Worm (Caenorhabditis elegans) whole organism, late embryonic: ENCODE data around the gene Y68A4A.13.

ENCODE experiments used
- C38D4.7 ChIP-seq: fragments of 200-800 bp; sonication (Bioruptor generic); optimal IDR thresholded peaks from 2 replicates; lab custom pipeline; 2018; ENCODE audit warnings: mild to moderate bottlenecking, missing genetic modification characterization, moderate library complexity, missing compliant biosample characterization
- K09A11.1 ChIP-seq: sonication (generic microtip); optimal IDR thresholded peaks from 2 replicates; lab custom pipeline; 2017; ENCODE audit warnings: antibody characterized with exemption, mild to moderate bottlenecking, missing genetic modification characterization, missing compliant biosample characterization; ENCODE audit not compliant: insufficient read depth
- Y22D7AL.16 ChIP-seq: sonication (generic microtip); optimal IDR thresholded peaks from 2 replicates; lab custom pipeline; 2016; ENCODE audit warnings: missing genetic modification characterization, missing compliant biosample characterization
- ama-1 ChIP-seq: fragments of 150-350 bp; optimal IDR thresholded peaks from 2 replicates; lab custom pipeline; 2014
- ceh-18 ChIP-seq: sonication (generic microtip); optimal IDR thresholded peaks from 2 replicates; lab custom pipeline; 2016; ENCODE audit warnings: missing genetic modification characterization, missing compliant biosample characterization
- ceh-22 ChIP-seq: sonication (generic microtip); optimal IDR thresholded peaks from 2 replicates; lab custom pipeline; 2017; ENCODE audit warnings: missing biosample characterization, missing genetic modification characterization
- ceh-31 ChIP-seq: sonication (generic microtip); optimal IDR thresholded peaks from 2 replicates; lab custom pipeline; 2016; ENCODE audit warnings: missing genetic modification characterization, missing compliant biosample characterization
- ceh-34 ChIP-seq: sonication (generic microtip); optimal IDR thresholded peaks from 2 replicates; lab custom pipeline; 2016; ENCODE audit warnings: mild to moderate bottlenecking, missing genetic modification characterization, missing compliant biosample characterization
- ceh-45 ChIP-seq: fragments of 200-800 bp; sonication (Bioruptor generic); IDR thresholded peaks from 2 replicates; pipeline ENCODE4 v1.3.6; 2022; ENCODE audit warnings: missing genetic modification reagents, missing genetic modification characterization, missing compliant biosample characterization
- ceh-48 ChIP-seq: sonication (generic microtip); optimal IDR thresholded peaks from 2 replicates; lab custom pipeline; 2016; ENCODE audit warnings: missing genetic modification characterization, inconsistent platforms, missing compliant biosample characterization
- ceh-6 ChIP-seq: fragments of 200-800 bp; sonication (Bioruptor generic); optimal IDR thresholded peaks from 2 replicates; lab custom pipeline; 2018; ENCODE audit warnings: mild to moderate bottlenecking, missing genetic modification characterization, missing compliant biosample characterization
- ceh-9 ChIP-seq: sonication (generic microtip); optimal IDR thresholded peaks from 2 replicates; lab custom pipeline; 2016; ENCODE audit warnings: mild to moderate bottlenecking, missing genetic modification characterization, inconsistent platforms, missing compliant biosample characterization
- che-1 ChIP-seq: sonication (generic microtip); optimal IDR thresholded peaks from 2 replicates; lab custom pipeline; 2016; ENCODE audit warnings: mild to moderate bottlenecking, missing genetic modification characterization, missing compliant biosample characterization
- dmd-4 ChIP-seq: sonication (generic microtip); optimal IDR thresholded peaks from 2 replicates; lab custom pipeline; 2016; ENCODE audit warnings: borderline replicate concordance, missing genetic modification characterization, missing compliant biosample characterization
- elt-2 ChIP-seq: sonication (generic microtip); optimal IDR thresholded peaks from 2 replicates; lab custom pipeline; 2016; ENCODE audit warnings: missing genetic modification reagents, missing genetic modification characterization, missing compliant biosample characterization
- elt-4 ChIP-seq: sonication (generic microtip); optimal IDR thresholded peaks from 2 replicates; lab custom pipeline; 2016; ENCODE audit warnings: missing genetic modification characterization, missing compliant biosample characterization
- eyg-1 ChIP-seq: sonication (generic microtip); optimal IDR thresholded peaks from 2 replicates; lab custom pipeline; 2016; ENCODE audit warnings: missing genotype, missing genetic modification characterization, missing compliant biosample characterization
- fax-1 ChIP-seq: sonication (generic microtip); optimal IDR thresholded peaks from 2 replicates; lab custom pipeline; 2016; ENCODE audit warnings: missing genotype, missing genetic modification characterization, missing compliant biosample characterization
- fkh-10 ChIP-seq: fragments of 150-350 bp; optimal IDR thresholded peaks from 2 replicates; lab custom pipeline; 2014; ENCODE audit warnings: missing biosample characterization, missing genetic modification reagents, missing genetic modification characterization
- gmeb-2 ChIP-seq: sonication (generic microtip); optimal IDR thresholded peaks from 2 replicates; lab custom pipeline; 2016; ENCODE audit warnings: missing genetic modification characterization, inconsistent platforms, missing compliant biosample characterization
- hlh-15 ChIP-seq: sonication (generic microtip); optimal IDR thresholded peaks from 2 replicates; lab custom pipeline; 2016; ENCODE audit warnings: missing genetic modification characterization, missing compliant biosample characterization
- hlh-8 ChIP-seq: sonication (generic microtip); optimal IDR thresholded peaks from 2 replicates; lab custom pipeline; 2016; ENCODE audit warnings: missing genotype, missing genetic modification characterization, missing compliant biosample characterization
- mec-3 ChIP-seq: sonication (generic microtip); optimal IDR thresholded peaks from 2 replicates; lab custom pipeline; 2016; ENCODE audit warnings: borderline replicate concordance, missing genetic modification characterization, missing compliant biosample characterization
- nhr-11 ChIP-seq: fragments of 150-350 bp; optimal IDR thresholded peaks from 2 replicates; lab custom pipeline; 2014; ENCODE audit warnings: missing biosample characterization, missing genetic modification characterization
- nhr-232 ChIP-seq: sonication (generic microtip); optimal IDR thresholded peaks from 2 replicates; lab custom pipeline; 2016; ENCODE audit warnings: missing genetic modification characterization, missing compliant biosample characterization
- npax-4 ChIP-seq: sonication (generic microtip); optimal IDR thresholded peaks from 2 replicates; lab custom pipeline; 2016; ENCODE audit warnings: missing genetic modification characterization, missing compliant biosample characterization
- odd-2 ChIP-seq: sonication (generic microtip); optimal IDR thresholded peaks from 2 replicates; lab custom pipeline; 2017; ENCODE audit warnings: antibody characterized with exemption, mild to moderate bottlenecking, missing genetic modification characterization, missing compliant biosample characterization
- pag-3 ChIP-seq: sonication (generic microtip); optimal IDR thresholded peaks from 2 replicates; lab custom pipeline; 2016; ENCODE audit warnings: missing compliant biosample characterization, missing genetic modification characterization, borderline replicate concordance
- pat-9 ChIP-seq: fragments of 200-800 bp; sonication (Bioruptor generic); optimal IDR thresholded peaks from 2 replicates; lab custom pipeline; 2018; ENCODE audit warnings: mild to moderate bottlenecking, missing genetic modification characterization, moderate library complexity, missing compliant biosample characterization
- pax-1 ChIP-seq: fragments of 150-350 bp; optimal IDR thresholded peaks from 2 replicates; lab custom pipeline; 2014; ENCODE audit warnings: missing biosample characterization, missing genetic modification characterization
- pha-4 ChIP-seq: fragments of 150-350 bp; optimal IDR thresholded peaks from 2 replicates; lab custom pipeline; 2018; ENCODE audit warnings: missing biosample characterization, missing genetic modification reagents, missing genetic modification characterization
- pqm-1 ChIP-seq: sonication (generic microtip); optimal IDR thresholded peaks from 2 replicates; lab custom pipeline; 2016; ENCODE audit warnings: missing genetic modification characterization, missing compliant biosample characterization
- rnt-1 ChIP-seq: sonication (generic microtip); optimal IDR thresholded peaks from 2 replicates; lab custom pipeline; 2016; ENCODE audit warnings: missing genetic modification characterization, missing compliant biosample characterization
- sdc-2 ChIP-seq: sonication (generic microtip); optimal IDR thresholded peaks from 2 replicates; lab custom pipeline; 2016; ENCODE audit warnings: missing genotype, missing genetic modification characterization, missing compliant biosample characterization
- sox-4 ChIP-seq: sonication (generic microtip); optimal IDR thresholded peaks from 2 replicates; lab custom pipeline; 2017; ENCODE audit warnings: mild to moderate bottlenecking, missing genetic modification characterization, inconsistent platforms, missing compliant biosample characterization
- syd-9 ChIP-seq: sonication (generic microtip); optimal IDR thresholded peaks from 2 replicates; lab custom pipeline; 2016; ENCODE audit warnings: mild to moderate bottlenecking, missing genetic modification characterization, moderate library complexity, missing compliant biosample characterization
- unc-42 ChIP-seq: sonication (generic microtip); optimal IDR thresholded peaks from 2 replicates; lab custom pipeline; 2016; ENCODE audit warnings: missing genotype, missing genetic modification characterization, missing compliant biosample characterization
- unc-55 ChIP-seq: sonication (generic microtip); optimal IDR thresholded peaks from 2 replicates; lab custom pipeline; 2017; ENCODE audit warnings: missing biosample characterization, missing genetic modification reagents, missing genetic modification characterization
- zip-5 ChIP-seq: sonication (generic microtip); optimal IDR thresholded peaks from 2 replicates; lab custom pipeline; 2016; ENCODE audit warnings: missing genetic modification characterization, missing compliant biosample characterization
- ztf-16 ChIP-seq: sonication (generic microtip); optimal IDR thresholded peaks from 2 replicates; lab custom pipeline; 2017; ENCODE audit warnings: missing genetic modification characterization, missing compliant biosample characterization

The Y68A4A.13 gene

DNA sequence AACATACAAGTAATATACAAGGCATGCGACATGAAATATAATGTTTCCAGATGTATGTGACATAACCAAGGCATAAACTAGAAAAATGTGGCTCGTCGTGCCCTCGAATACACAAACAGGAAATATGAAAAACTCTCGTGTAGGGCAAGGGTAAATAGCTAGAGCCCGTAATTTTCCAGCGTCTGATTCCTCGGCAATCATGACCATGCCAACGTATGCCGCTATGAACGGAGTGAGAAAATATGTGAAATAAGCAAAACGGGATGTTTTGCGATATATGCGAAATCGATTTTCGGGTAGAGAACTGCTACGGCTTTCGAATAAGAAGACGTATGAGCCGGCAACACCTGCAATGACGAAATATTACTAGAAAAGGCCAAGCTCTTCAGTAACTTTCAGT lies 17.4 kb upstream of the Y68A4A.13 start, which contains the start of gene scl-25:
TSS of gene scl-25 (plus strand) at position 301 of the 400 bp plus-strand sequence.
- TF ChIP-seq rnt-1 (tag; lab: Kevin White, UChicago) (no peak), eyg-1 (tag; lab: Kevin White, UChicago) (no peak), fkh-10 (GFP tag; lab: Kevin White, UChicago) (no peak), ceh-34 (no peak), gmeb-2 (tag; lab: Kevin White, UChicago) (no peak), unc-55 (GFP tag; lab: Kevin White, UChicago) (no peak), sox-4 (no peak), odd-2 (tag; lab: Kevin White, UChicago) (no peak), ceh-45 (GFP tag; lab: Robert Waterston, UW) (no peak), K09A11.1 (no peak), pax-1 (tag; lab: Kevin White, UChicago) (no peak), elt-2 (tag; lab: Kevin White, UChicago) (no peak), Y22D7AL.16 (tag; lab: Kevin White, UChicago) (no peak), zip-5 (tag; lab: Kevin White, UChicago) (no peak), nhr-232 (no peak), ztf-16 (tag; lab: Kevin White, UChicago) (no peak)
- TF ChIP-seq, all 69 proteins: peak for 0

DNA sequence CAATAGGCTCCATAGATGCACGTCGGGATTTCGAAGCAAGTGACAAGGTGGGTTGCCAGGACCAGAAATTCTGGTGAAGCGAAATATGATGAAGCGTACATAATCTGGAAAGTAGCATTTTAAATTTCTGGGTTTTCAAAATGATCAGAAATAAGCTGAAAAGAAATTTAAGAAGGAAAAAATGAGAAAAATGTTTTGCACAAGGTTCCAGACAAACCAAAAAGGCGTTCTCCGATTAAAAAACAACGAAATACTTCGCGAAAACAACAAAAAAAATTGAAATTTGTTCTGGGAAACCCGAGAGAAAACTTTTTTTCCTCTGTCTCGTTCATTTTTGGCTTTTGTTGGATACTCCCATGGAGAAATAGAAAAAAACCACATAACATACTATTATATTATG lies 15.4 kb upstream of the Y68A4A.13 start, which contains the start of gene srh-252:
TSS of gene srh-252 (minus strand) at position 101 of the 400 bp plus-strand sequence.
- no peak for TF ChIP-seq npax-4 (tag; lab: Kevin White, UChicago)
- no peak for TF ChIP-seq sdc-2
- no peak for TF ChIP-seq ceh-48 (tag; lab: Kevin White, UChicago)
- TF ChIP-seq, all 69 proteins: peak for 0

DNA sequence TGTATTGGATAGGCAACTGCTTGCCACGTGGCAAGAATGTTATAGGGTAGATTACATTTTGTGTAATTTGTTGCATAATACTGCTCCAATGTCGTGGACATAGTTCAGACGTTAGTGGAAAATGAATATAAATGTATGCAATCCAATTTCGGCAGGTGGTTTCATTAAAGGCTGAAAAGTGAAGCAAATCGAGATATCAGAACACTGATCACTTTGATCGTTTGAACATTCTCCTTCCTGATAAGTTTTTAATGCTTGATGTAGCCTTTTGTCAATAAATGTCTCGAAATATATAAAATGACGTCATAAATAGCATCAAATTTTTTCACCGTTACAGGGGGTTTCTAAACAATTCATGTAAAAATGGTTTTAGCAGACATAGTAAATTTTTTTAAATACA lies 12.4 kb upstream of the Y68A4A.13 start, which contains the start of gene srh-109:
TSS of gene srh-109 (minus strand) at position 101 of the 400 bp plus-strand sequence.
- TF ChIP-seq ama-1 (lab: Kevin White, UChicago) (no peak), Y22D7AL.16 (tag; lab: Kevin White, UChicago) (no peak), hlh-15 (tag; lab: Kevin White, UChicago) (no peak), unc-42 (tag; lab: Kevin White, UChicago) (no peak), pqm-1 (tag; lab: Kevin White, UChicago) (no peak), elt-4 (tag; lab: Kevin White, UChicago) (no peak), rnt-1 (tag; lab: Kevin White, UChicago) (no peak), C38D4.7 (GFP tag; lab: Kevin White, UChicago) (no peak), elt-2 (tag; lab: Kevin White, UChicago) (no peak), ceh-6 (no peak)
- TF ChIP-seq, all 69 proteins: peak for 0

DNA sequence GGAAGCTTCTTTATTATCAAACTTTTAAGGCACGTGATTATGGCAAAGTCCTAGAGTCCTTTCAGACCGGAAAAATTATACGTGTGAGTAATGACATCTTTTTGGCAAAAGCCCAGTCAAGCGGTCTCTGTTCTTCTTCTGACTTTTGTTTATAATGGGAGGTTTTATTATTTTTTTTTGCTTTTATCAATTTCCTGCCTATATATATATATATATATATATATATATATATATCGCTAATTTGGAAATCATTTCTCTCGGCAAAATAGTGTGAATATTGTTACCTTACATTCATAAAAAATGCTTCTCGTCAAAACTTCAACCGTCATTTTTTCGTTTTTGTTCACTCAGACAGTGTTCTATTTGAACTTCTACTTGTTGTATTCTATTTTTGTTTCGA lies 9.7 kb upstream of the Y68A4A.13 start, which contains the start of gene srbc-62:
TSS of gene srbc-62 (plus strand) at position 301 of the 400 bp plus-strand sequence.
- no peak for TF ChIP-seq ceh-6
- no peak for TF ChIP-seq che-1 (tag; lab: Kevin White, UChicago)
- TF ChIP-seq ceh-22, result no peak
- TF ChIP-seq ceh-18 (tag; lab: Kevin White, UChicago), result no peak
- no peak for TF ChIP-seq ceh-31 (tag; lab: Kevin White, UChicago)
- no peak for TF ChIP-seq ztf-16 (tag; lab: Kevin White, UChicago)
- no peak for TF ChIP-seq hlh-8 (tag; lab: Kevin White, UChicago)
- no peak for TF ChIP-seq fkh-10 (GFP tag; lab: Kevin White, UChicago)
- TF ChIP-seq syd-9, result no peak
- TF ChIP-seq ceh-9 (tag; lab: Kevin White, UChicago), result no peak
- no peak for TF ChIP-seq pat-9 (tag; lab: Kevin White, UChicago)
- TF ChIP-seq mec-3, result no peak
- no peak for TF ChIP-seq pax-1 (tag; lab: Kevin White, UChicago)

DNA sequence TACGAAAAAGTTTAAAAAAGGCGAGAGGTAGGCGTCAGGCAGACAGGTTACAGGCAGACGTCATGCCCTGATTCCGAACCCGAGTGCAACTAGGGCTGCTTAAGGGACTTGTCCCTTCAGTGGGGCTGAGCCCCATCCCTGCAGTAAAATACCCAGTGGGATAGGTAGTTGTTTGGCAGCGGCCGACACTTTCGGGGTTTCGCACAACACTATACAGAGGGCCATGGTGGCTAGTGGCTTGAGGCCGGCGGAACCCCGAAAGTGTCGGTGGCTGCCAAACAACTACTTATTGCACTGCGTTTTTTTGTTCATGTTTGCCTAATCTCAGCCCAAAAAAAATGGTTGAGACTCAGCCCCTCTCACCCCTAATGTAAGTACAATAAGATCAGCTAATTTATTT lies 7.7 kb upstream of the Y68A4A.13 start:
- TF ChIP-seq pag-3 (tag; lab: Kevin White, UChicago) (no peak), ceh-6 (no peak), ceh-48 (tag; lab: Kevin White, UChicago) (no peak), ama-1 (lab: Kevin White, UChicago) (no peak), fax-1 (tag; lab: Kevin White, UChicago) (no peak), nhr-232 (no peak), nhr-11 (no peak), che-1 (tag; lab: Kevin White, UChicago) (no peak), dmd-4 (tag; lab: Kevin White, UChicago) (no peak), hlh-8 (tag; lab: Kevin White, UChicago) (no peak), pha-4 (tag; lab: Kevin White, UChicago) (no peak)
